Worm (Caenorhabditis elegans) whole organism, young adult: Measurements from ENCODE around the gene C04A2.15.

ENCODE experiments used
- B0336.3 ChIP-seq: fragments of 200-800 bp; sonication (Bioruptor generic); IDR thresholded peaks from 2 replicates; pipeline ENCODE4 v1.3.6; 2022; ENCODE audit warnings: missing genetic modification characterization, missing compliant biosample characterization
- F52B5.7 ChIP-seq: sonication (generic microtip); optimal IDR thresholded peaks from 2 replicates; lab custom pipeline; 2016; ENCODE audit warnings: mild to moderate bottlenecking, missing genetic modification characterization, missing compliant biosample characterization

- TF ChIP-seq B0336.3 (GFP tag; lab: Robert Waterston, UW) (no peak), F52B5.7 (tag; lab: Kevin White, UChicago) (no peak)
Measured at ce11 chrII:6821118-6821517, 30.9 kb upstream of the C04A2.15 start.
